Worm (Caenorhabditis elegans) whole organism, L3 larva: Measurements from ENCODE around the gene cids-1.

Experiments
- elt-3 ChIP-seq, 3 experiments: fragments of 150-350 bp in 1 of 3; sonication (generic microtip) in 2 of 3; optimal IDR thresholded peaks; 2 replicates in 2 of 3; 4 replicates in 1 of 3; lab custom pipeline; 2014 to 2017; ENCODE audit warnings: missing biosample characterization in 3 of 3, missing genetic modification characterization in 3 of 3
- fos-1 ChIP-seq: fragments of 150-350 bp; optimal IDR thresholded peaks from 2 replicates; lab custom pipeline; 2014; ENCODE audit warnings: missing biosample characterization, missing genetic modification characterization
- lin-15B ChIP-seq: fragments of 150-350 bp; optimal IDR thresholded peaks from 2 replicates; lab custom pipeline; 2014; ENCODE audit warnings: missing biosample characterization, missing genetic modification characterization
- lsy-12 ChIP-seq: sonication (generic microtip); optimal IDR thresholded peaks from 2 replicates; lab custom pipeline; 2016; ENCODE audit warnings: mild to moderate bottlenecking, missing genetic modification characterization, missing compliant biosample characterization
- nhr-23 ChIP-seq: fragments of 150-350 bp; optimal IDR thresholded peaks from 2 replicates; lab custom pipeline; 2014; ENCODE audit warnings: missing biosample characterization, missing genetic modification reagents, missing genetic modification characterization
- nhr-25 ChIP-seq: sonication (generic microtip); optimal IDR thresholded peaks from 2 replicates; lab custom pipeline; 2017; ENCODE audit warnings: missing biosample characterization, missing genetic modification characterization
- nhr-76 ChIP-seq: fragments of 150-350 bp; sonication (generic microtip); optimal IDR thresholded peaks from 5 replicates; lab custom pipeline; 2014; ENCODE audit warnings: missing biosample characterization, missing genetic modification characterization
- skn-1 ChIP-seq: fragments of 150-350 bp; optimal IDR thresholded peaks from 2 replicates; lab custom pipeline; 2014; ENCODE audit warnings: missing biosample characterization, missing genetic modification characterization
- tbx-2 ChIP-seq: sonication (generic microtip); optimal IDR thresholded peaks from 2 replicates; lab custom pipeline; 2016; ENCODE audit warnings: mild to moderate bottlenecking, missing genetic modification characterization, missing compliant biosample characterization

DNA sequence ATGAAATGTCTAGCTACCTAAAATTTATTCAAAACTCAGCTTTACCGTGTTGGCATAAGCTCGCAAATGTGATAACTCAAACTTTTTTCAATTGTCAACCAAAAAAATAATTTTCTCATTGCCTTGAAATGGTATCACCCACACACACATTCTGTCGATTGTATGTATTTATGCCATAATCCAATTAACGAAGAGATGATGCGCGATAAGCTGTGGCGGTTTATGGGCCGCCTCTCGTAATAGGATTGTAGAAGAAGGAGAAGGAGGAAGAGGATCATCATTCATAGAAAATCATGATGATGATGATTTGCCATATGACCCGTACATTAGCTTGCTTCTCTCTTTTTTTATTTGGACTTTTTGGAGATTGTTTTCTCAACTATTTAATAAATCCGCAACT is 44.9 kb downstream of the cids-1 start:
- no peak for TF ChIP-seq skn-1
- TF ChIP-seq fos-1 (tag; lab: Kevin White, UChicago), result no peak
- TF ChIP-seq lin-15B (tag; lab: Kevin White, UChicago), result no peak
- no peak for TF ChIP-seq nhr-23 (tag; lab: Kevin White, UChicago)
- no peak for TF ChIP-seq nhr-76
- TF ChIP-seq tbx-2 (tag; lab: Kevin White, UChicago), result no peak
- TF ChIP-seq nhr-25, result no peak
- no peak for TF ChIP-seq elt-3 (tag; optimal IDR thresholded peaks at IDR 0.05; lab: Kevin White, UChicago)
- TF ChIP-seq lsy-12, result no peak
